Worm (Caenorhabditis elegans): ENCODE results near the gene gar-2.

- TF ChIP-seq zag-1 (tag; optimal IDR thresholded peaks at IDR 0.05): no peak
- no peak for TF ChIP-seq tbx-2 (tag; optimal IDR thresholded peaks at IDR 0.05)
- no peak for TF ChIP-seq blmp-1 (tag; optimal IDR thresholded peaks at IDR 0.05)
- no peak for TF ChIP-seq fkh-4 (tag; optimal IDR thresholded peaks at IDR 0.05; ENCODE audit: borderline replicate concordance)
Observed at ce11 chrIII:6368524-6368923, 59.4 kb downstream of the gar-2 start.
